Worm (Caenorhabditis elegans) whole organism, dauer: ENCODE measurements around the gene far-8.

ENCODE experiments used
- unc-62 ChIP-seq: sonication (generic microtip); optimal IDR thresholded peaks from 2 replicates; lab custom pipeline; 2017; ENCODE audit warnings: missing biosample characterization, missing genetic modification reagents, missing genetic modification characterization

Gene far-8

DNA sequence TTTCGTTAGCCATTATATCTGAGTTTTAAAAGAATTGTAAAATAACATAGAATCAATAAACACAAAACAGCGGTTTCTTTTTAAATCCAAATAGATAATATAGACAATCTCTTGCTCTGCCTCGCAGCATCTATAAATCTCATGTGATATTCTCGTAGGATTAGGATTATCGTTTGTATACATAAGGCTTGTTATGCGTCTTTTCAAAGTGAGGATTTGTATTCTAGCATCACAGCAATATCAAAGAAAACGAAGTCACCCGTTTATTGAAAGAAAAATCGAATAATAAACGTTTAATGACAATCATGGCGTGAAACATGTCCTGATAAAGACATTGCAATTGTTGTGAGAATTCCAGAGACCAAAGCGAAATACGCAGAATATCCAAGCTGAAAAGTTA, 29.6 kb downstream of the far-8 start, which contains the start of the genes T24C4.3 and clc-20:
TSS of gene T24C4.3 (minus strand) at position 101 of the 400 bp plus-strand sequence.
TSS of gene clc-20 (plus strand) at position 211 of the 400 bp plus-strand sequence.
- TF ChIP-seq unc-62: no peak

DNA sequence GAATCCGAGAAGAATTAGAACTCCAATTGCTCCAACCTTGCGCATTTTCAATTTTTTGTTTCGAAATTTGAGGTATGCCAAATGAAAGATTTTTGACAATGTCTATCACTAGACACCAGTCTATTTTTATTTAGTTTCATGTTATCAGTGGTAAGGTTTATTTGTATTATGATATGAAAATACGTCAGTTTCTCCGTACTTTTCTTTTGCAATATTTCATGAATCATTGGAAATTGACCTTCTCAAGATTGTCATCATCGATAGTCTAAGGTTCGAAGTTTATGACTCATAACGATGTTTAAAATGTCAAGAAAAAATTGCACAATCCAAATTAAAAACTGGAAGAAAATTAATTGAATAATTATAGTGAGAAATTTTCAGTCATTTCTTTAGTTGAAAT, 30.7 kb downstream of the far-8 start, which contains the start of gene clc-19:
TSS of gene clc-19 (minus strand) at position 135 of the 400 bp plus-strand sequence.
- no peak for TF ChIP-seq unc-62

DNA sequence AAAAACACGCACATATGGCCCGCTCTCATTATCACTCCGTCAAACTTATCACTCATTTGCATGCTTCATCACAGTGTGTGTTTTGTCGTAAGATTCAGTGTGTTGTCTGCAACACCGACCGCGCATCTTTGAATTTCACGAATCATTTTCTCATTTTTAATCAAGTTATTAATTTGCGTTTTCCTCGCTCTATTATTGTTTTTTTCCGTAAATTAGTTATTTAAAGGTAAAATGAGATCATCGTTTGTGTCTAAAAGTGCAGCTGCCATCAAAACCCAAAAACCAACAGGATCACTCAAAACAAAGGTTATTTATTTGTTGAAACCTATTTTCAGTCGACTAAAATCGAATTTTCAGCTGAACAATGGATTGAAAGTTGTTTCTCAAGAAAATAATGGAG, 36.9 kb downstream of the far-8 start, which contains the start of the genes T24C4.5 and ucr-2.3:
TSS of gene T24C4.5 (minus strand) at position 101 of the 400 bp plus-strand sequence.
TSS of gene ucr-2.3 (plus strand) at position 227 of the 400 bp plus-strand sequence.
- TF ChIP-seq unc-62: no peak

DNA sequence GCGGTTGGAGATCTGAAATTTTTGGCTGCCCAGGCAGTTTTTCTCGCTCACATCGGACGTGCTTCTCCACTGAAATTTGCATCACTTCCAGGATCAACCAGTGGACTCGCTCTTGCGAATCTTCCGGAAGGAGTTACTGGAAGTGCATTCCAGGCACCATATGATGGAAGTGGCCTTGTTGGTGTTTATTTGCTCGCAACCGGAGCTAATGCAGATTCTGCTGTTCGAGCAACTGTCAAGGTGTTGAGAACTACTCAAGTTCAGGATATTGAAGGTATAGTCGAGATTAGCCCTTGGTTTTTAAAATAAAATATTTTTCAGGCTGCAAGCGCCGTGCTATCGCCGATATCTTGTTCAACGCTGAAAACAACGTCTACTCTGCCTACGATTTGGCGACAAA, 38.1 kb downstream of the far-8 start:
- no peak for TF ChIP-seq unc-62

DNA sequence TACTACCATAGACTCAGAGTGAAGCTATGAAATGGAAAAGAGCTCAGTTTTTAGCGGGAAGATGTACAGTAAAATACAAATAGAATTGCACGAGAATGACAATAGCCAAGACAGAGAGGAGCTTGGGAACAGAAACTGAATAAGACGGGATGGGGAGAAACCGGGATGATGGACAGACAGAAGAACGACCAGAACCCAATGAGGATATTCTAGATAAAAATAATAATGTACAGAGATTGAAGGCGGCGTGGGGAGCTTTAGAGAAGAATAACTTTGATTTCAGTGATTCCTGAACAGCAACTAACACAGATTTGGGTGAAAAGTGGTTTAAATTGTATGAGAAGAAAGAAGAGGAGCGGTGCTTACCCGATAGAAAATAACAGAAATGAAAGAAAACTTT, 38.7 kb downstream of the far-8 start:
- TF ChIP-seq unc-62: no peak

DNA sequence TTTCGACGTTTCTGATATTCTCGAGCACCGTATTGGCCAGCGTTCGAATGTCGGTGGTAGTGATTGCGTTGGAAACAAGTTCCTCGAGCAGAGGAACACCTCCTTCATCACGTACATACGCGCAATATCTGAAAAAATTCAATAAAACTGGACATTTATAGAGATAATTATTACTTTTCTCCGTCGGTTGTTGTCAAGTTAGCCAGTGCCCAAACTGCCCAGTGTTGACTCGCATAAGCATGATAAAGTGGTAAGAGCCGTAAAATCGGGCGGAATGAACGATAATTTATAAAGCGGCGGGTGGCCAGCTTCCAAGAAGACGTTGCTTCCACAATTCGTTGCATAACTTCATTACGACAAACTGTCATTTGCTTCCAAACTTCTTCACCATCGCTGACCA, 40.9 kb downstream of the far-8 start:
- no peak for TF ChIP-seq unc-62

DNA sequence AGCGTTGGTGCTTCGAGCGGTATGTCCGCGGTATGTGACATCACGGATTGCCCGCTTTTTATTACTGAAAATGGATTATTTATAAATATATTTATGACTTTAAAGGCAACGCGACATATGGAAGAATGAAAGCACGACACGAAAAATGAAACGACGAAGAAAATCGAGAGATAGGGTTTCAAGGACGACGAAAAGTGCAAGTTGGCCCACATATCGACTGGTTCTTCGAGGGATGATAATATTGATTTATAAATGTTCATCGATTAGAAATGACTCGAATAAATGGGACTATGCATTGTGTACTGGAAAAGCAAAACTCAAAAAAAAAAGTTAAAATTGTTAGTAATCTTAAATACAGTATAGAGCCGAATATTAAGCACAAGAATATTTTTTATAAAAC, 44.0 kb downstream of the far-8 start, which contains the start of gene zer-1:
TSS of gene zer-1 (minus strand) at position 68 of the 400 bp plus-strand sequence.
- no peak for TF ChIP-seq unc-62

DNA sequence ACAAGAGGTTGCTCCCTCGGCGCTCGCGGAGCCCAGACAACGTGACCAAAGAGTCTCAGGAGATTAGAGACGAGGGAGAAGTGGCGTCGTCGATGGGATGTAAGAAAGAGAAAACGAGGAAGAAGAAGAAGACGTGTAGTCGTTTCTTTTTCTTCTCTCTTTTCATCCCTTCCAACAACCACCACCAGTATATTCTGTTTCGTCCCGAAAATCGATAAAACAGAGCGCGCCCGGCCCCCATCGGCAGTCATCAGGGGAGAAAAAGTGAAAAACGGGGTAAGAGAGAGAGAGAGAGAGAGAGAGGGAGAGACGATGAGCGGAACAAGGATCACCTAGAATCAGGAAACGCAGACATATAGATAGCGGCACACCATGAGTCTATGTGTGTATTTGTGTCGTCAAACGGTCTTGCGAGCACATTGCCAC, 45.2 kb downstream of the far-8 start:
- TF ChIP-seq unc-62: no peak

DNA sequence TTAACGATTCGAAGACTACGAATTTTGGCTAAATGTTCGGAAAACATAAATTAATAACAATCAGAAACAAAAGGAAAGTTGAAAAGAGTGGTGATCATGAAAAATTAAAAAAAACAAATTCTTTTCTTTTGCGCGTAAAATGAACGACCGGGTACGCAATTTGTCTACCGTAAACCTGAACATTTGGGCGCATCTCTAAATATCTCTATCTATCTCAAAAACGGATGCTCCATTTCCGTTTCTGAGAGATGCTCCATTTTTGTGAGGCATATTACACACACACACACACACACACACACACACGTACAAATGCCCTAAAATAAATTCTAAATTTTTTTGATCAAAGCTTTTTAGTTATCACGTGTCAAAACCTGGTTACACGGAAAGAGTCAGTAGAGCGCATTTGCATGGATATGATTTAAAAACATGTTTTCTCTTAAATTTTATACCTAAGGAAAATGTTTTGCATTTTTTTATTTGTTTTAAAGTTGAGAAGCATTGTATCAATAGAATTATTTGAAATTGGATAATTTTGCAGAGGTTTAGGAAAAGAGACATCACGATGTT, 46.3 kb downstream of the far-8 start:
- no peak for TF ChIP-seq unc-62

DNA sequence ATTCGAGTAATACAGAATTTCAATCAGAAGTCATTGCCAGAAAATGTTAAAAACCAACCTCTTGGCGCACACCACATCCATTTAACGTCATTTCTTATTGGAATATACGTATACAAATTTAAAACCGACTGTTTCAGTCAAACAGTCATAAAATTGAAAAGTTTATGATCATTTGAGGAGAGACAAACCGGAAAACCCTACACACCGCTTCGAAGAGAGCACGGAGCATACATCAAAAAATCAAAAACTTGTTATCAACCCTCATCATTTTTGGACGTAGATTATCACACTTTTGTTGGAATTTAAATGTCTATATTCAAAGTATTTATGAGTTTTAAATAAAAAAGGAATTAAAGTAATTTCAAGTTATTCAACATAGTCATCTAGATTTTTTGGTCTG, 48.3 kb downstream of the far-8 start, which contains the start of gene T24C4.10:
TSS of gene T24C4.10 (minus strand) at position 230 of the 400 bp plus-strand sequence.
- TF ChIP-seq unc-62: no peak
